Fruit fly (Drosophila melanogaster) whole organism, wandering third instar larva: ENCODE data around the gene scpr-C.
A peak's percentile ranks its signal among the peaks of the same experiment; 100 is the strongest.

Source experiments
- Abd-B ChIP-seq: fragments of >200 bp; optimal IDR thresholded peaks from 2 replicates; lab custom pipeline; 2017; ENCODE audit warnings: missing biosample characterization, missing genetic modification characterization
- CG32264 ChIP-seq: fragments of 200-800 bp; sonication (Bioruptor generic); optimal IDR thresholded peaks from 2 replicates; lab custom pipeline; 2016; ENCODE audit warnings: missing biosample characterization, missing genetic modification characterization
- CG9705 ChIP-seq: fragments of 200-800 bp; sonication (Bioruptor generic); optimal IDR thresholded peaks from 2 replicates; lab custom pipeline; 2018; ENCODE audit warnings: missing biosample characterization, mild to moderate bottlenecking, missing genetic modification characterization
- CrebA ChIP-seq: fragments of 200-800 bp; sonication (Bioruptor generic); optimal IDR thresholded peaks from 2 replicates; lab custom pipeline; 2016; ENCODE audit warnings: missing biosample characterization, mild to moderate bottlenecking, missing genetic modification characterization, borderline replicate concordance
- Dfd ChIP-seq: fragments of >200 bp; optimal IDR thresholded peaks from 2 replicates; lab custom pipeline; 2017; ENCODE audit warnings: missing biosample characterization, missing genetic modification characterization
- Dif ChIP-seq: fragments of 200-275, 200-300 bp; sonication (Bioruptor generic); optimal IDR thresholded peaks from 2 replicates; lab custom pipeline; 2018; ENCODE audit warnings: missing biosample characterization, missing genetic modification characterization; ENCODE audit not compliant: partially characterized antibody
- GATAd ChIP-seq: sonication (Bioruptor generic); optimal IDR thresholded peaks from 2 replicates; lab custom pipeline; 2016; ENCODE audit warnings: missing biosample characterization, missing genetic modification characterization
- HLH106 ChIP-seq: fragments of 200-800 bp; optimal IDR thresholded peaks from 3 replicates; lab custom pipeline; 2019; ENCODE audit warnings: missing biosample characterization, mild to moderate bottlenecking, missing genetic modification characterization, moderate library complexity
- Hnf4 ChIP-seq: fragments of 200-800 bp; sonication (Bioruptor generic); optimal IDR thresholded peaks from 2 replicates; lab custom pipeline; 2016; ENCODE audit warnings: missing biosample characterization, mild to moderate bottlenecking, missing genetic modification characterization
- Hr78 ChIP-seq: fragments of >200 bp; optimal IDR thresholded peaks from 2 replicates; lab custom pipeline; 2017; ENCODE audit warnings: missing biosample characterization, missing genetic modification characterization
- Hr83 ChIP-seq: fragments of 200-300 bp; sonication (Bioruptor generic); optimal IDR thresholded peaks from 2 replicates; lab custom pipeline; 2016; ENCODE audit warnings: missing biosample characterization, mild to moderate bottlenecking, missing genetic modification characterization, moderate library complexity; ENCODE audit not compliant: poor library complexity, severe bottlenecking
- Jra ChIP-seq: sonication (Bioruptor generic); optimal IDR thresholded peaks from 2 replicates; lab custom pipeline; 2016; ENCODE audit warnings: missing biosample characterization, missing genetic modification characterization
- Mio ChIP-seq: sonication (Bioruptor generic); optimal IDR thresholded peaks from 2 replicates; lab custom pipeline; 2016; ENCODE audit warnings: missing biosample characterization, missing genetic modification characterization
- Myc ChIP-seq: fragments of >200 bp; optimal IDR thresholded peaks from 2 replicates; lab custom pipeline; 2017
- N ChIP-seq: fragments of >200 bp; optimal IDR thresholded peaks from 2 replicates; lab custom pipeline; 2018; ENCODE audit warnings: missing biosample characterization, missing external identifiers, missing genetic modification characterization
- OdsH ChIP-seq: fragments of 200-800 bp; sonication (Bioruptor generic); optimal IDR thresholded peaks from 2 replicates; lab custom pipeline; 2016; ENCODE audit warnings: missing biosample characterization, mild to moderate bottlenecking, missing genetic modification characterization
- Rel ChIP-seq, 2 experiments: fragments of 200-800 bp; sonication (Bioruptor generic) in 1 of 2; optimal IDR thresholded peaks; 2 replicates in 1 of 2; 3 replicates in 1 of 2; lab custom pipeline; 2016 to 2019; ENCODE audit warnings: mild to moderate bottlenecking in 2 of 2, missing biosample characterization in 2 of 2, missing genetic modification characterization in 2 of 2, moderate library complexity in 1 of 2
- Sp1 ChIP-seq: fragments of 200-800 bp; sonication (Bioruptor generic); optimal IDR thresholded peaks from 3 replicates; lab custom pipeline; 2019; ENCODE audit warnings: missing biosample characterization, mild to moderate bottlenecking, missing genetic modification characterization, moderate library complexity
- Vsx2 ChIP-seq: fragments of 200-300, 225-300 bp; sonication (Bioruptor generic); optimal IDR thresholded peaks from 2 replicates; lab custom pipeline; 2018; ENCODE audit warnings: missing biosample characterization, missing genetic modification characterization; ENCODE audit not compliant: partially characterized antibody
- br ChIP-seq: fragments of 200-800 bp; sonication (Bioruptor generic); optimal IDR thresholded peaks from 2 replicates; lab custom pipeline; 2016; ENCODE audit warnings: missing biosample characterization, missing genetic modification characterization
- brk ChIP-seq: fragments of 200-800 bp; sonication (Bioruptor generic); optimal IDR thresholded peaks from 2 replicates; lab custom pipeline; 2016; ENCODE audit warnings: missing biosample characterization, mild to moderate bottlenecking, missing genetic modification characterization
- dl ChIP-seq, 2 experiments: fragments of 175-275, 200-275 bp in 1 of 2; fragments of 200-275 bp in 1 of 2; sonication (Bioruptor generic); optimal IDR thresholded peaks; lab custom pipeline; 2018; ENCODE audit warnings: mild to moderate bottlenecking in 2 of 2, missing biosample characterization in 2 of 2, missing genetic modification characterization in 2 of 2, moderate library complexity in 2 of 2; ENCODE audit not compliant: partially characterized antibody in 2 of 2, insufficient read depth in 1 of 2
- dmrt93B ChIP-seq: fragments of 200-800 bp; sonication (Bioruptor generic); optimal IDR thresholded peaks from 2 replicates; lab custom pipeline; 2018; ENCODE audit warnings: missing biosample characterization, mild to moderate bottlenecking, missing genetic modification characterization
- dsf ChIP-seq: sonication (Bioruptor generic); optimal IDR thresholded peaks from 2 replicates; lab custom pipeline; 2016; ENCODE audit warnings: missing biosample characterization, missing genetic modification characterization, borderline replicate concordance
- ey ChIP-seq: fragments of 200-800 bp; sonication (Bioruptor generic); optimal IDR thresholded peaks from 2 replicates; lab custom pipeline; 2016; ENCODE audit warnings: missing biosample characterization, missing genetic modification characterization
- foxo ChIP-seq, 2 experiments: fragments of 200-800 bp; sonication (Bioruptor generic); optimal IDR thresholded peaks; 2 replicates in 1 of 2; 3 replicates in 1 of 2; lab custom pipeline; 2016 to 2017; ENCODE audit warnings: missing biosample characterization in 2 of 2, missing genetic modification characterization in 2 of 2
- fru ChIP-seq: fragments of 200-800 bp; sonication (Bioruptor generic); optimal IDR thresholded peaks from 3 replicates; lab custom pipeline; 2016; ENCODE audit warnings: missing biosample characterization, mild to moderate bottlenecking, missing genetic modification characterization
- h ChIP-seq: fragments of 200-800 bp; sonication (Bioruptor generic); optimal IDR thresholded peaks from 3 replicates; lab custom pipeline; 2016; ENCODE audit warnings: missing biosample characterization, mild to moderate bottlenecking, missing genetic modification characterization
- jim ChIP-seq: fragments of 175-275, 200-325 bp; sonication (Bioruptor generic); optimal IDR thresholded peaks from 2 replicates; lab custom pipeline; 2016; ENCODE audit warnings: missing biosample characterization, mild to moderate bottlenecking, missing genetic modification characterization
- lola ChIP-seq: fragments of >200 bp; optimal IDR thresholded peaks from 2 replicates; lab custom pipeline; 2017; ENCODE audit warnings: missing biosample characterization, missing genetic modification characterization
- pan ChIP-seq: fragments of >200 bp; optimal IDR thresholded peaks from 2 replicates; lab custom pipeline; 2017
- psq ChIP-seq: fragments of 200-800 bp; sonication (Bioruptor generic); optimal IDR thresholded peaks from 3 replicates; lab custom pipeline; 2017; ENCODE audit warnings: missing biosample characterization, mild to moderate bottlenecking, missing genetic modification characterization, moderate library complexity
- rgr ChIP-seq: fragments of 200-800 bp; sonication (Bioruptor generic); optimal IDR thresholded peaks from 3 replicates; lab custom pipeline; 2016; ENCODE audit warnings: missing biosample characterization, mild to moderate bottlenecking, missing genetic modification characterization
- sage ChIP-seq: fragments of 200-800 bp; sonication (Bioruptor generic); optimal IDR thresholded peaks from 2 replicates; lab custom pipeline; 2016; ENCODE audit warnings: missing biosample characterization, mild to moderate bottlenecking, missing genetic modification characterization
- sv ChIP-seq: fragments of 200-800 bp; sonication (Bioruptor generic); optimal IDR thresholded peaks from 3 replicates; lab custom pipeline; 2016; ENCODE audit warnings: missing biosample characterization, missing genetic modification characterization
- tai ChIP-seq: sonication (Bioruptor generic); optimal IDR thresholded peaks from 2 replicates; lab custom pipeline; 2016; ENCODE audit warnings: missing biosample characterization, missing genetic modification characterization
- usp ChIP-seq: fragments of >200 bp; optimal IDR thresholded peaks from 2 replicates; lab custom pipeline; 2017; ENCODE audit warnings: missing biosample characterization, missing genetic modification characterization
- woc ChIP-seq: sonication (Bioruptor generic); optimal IDR thresholded peaks from 2 replicates; lab custom pipeline; 2016; ENCODE audit warnings: missing biosample characterization, mild to moderate bottlenecking, missing genetic modification characterization

scpr-C gene

DNA sequence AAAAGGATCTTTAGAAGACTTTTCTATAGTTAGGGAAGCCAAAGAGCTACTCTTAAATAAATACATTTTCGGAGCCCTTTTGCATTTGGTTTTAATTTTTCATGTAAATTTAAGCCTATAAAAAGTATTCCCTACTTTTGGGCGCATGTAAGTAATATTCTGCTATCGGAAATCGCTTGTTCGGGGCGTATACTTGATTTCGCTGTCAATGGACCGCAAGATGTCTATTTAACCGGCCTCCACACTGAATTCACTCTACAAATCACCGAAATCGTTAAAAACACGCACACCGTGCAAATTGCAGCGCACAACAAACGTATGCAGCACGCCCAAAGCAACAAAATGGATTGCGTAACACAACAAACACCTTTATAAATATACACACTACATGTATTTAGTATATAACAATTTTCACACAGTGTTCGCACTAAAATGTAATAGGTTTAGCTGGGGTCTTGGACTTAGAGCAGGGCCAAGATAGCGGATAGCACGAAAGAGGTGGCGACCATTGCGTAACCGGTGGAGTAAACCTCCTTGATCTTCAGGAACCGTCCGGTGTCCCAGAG is 16.5 kb upstream of the scpr-C start:
- TF ChIP-seq br (GFP tag; lab: Kevin White, UChicago) (no peak), brk (peak; percentile 6), Myc (lab: Kevin White, UChicago) (peak; percentile 13)

DNA sequence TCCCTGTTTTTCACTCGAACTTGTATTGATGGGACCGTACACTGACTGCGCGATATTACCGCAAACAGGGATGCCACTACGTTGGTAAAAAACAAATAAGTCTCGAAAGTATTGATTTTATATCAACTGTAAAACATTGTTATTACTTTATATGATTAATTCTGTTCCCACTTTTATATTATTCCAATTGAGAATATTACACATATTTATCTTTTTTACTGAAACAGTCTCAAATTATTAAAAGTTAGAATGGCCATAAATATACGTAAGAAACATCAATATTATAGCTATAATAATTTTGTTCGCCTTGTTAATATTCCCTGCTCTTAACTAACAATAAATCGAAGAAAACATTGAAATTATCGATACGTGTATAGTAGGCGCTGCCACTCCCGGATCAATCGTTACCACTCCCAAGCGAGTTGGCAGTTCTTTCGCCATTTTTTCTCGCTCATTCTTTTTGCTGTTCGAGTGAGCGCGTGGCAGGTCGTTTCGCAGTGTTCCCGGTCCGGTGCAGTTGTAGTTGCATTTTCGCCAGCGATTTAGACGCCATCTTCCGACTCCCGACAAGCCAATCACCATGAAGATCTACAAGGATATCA is 15.4 kb upstream of the scpr-C start, which contains the start of the genes SdhC and Tctp:
TSS of gene SdhC (minus strand) at position 49 of the 602 bp plus-strand sequence.
TSS of gene Tctp (plus strand) at position 447 of the 602 bp plus-strand sequence.
- TF ChIP-seq ey, result peak; percentile 49
- no peak for TF ChIP-seq lola (GFP tag; lab: Kevin White, UChicago)
- TF ChIP-seq Vsx2 (GFP tag; lab: Kevin White, UChicago), result no peak
- no peak for TF ChIP-seq Hr78 (GFP tag; lab: Kevin White, UChicago)
- TF ChIP-seq Abd-B, result no peak
- peak; percentile 64 for TF ChIP-seq h (GFP tag; lab: Kevin White, UChicago)
- no peak for TF ChIP-seq usp (GFP tag; lab: Kevin White, UChicago)
- no peak for TF ChIP-seq sage (GFP tag; lab: Kevin White, UChicago)
- no peak for TF ChIP-seq N (GFP tag; lab: Kevin White, UChicago)
- TF ChIP-seq Hr83 (GFP tag; lab: Kevin White, UChicago), result peak; percentile 82
- peak; percentile 58 for TF ChIP-seq sv (GFP tag; lab: Kevin White, UChicago)
- TF ChIP-seq CG32264 (GFP tag; lab: Kevin White, UChicago), result no peak
- TF ChIP-seq brk, result peak; percentile 77
- TF ChIP-seq Sp1 (GFP tag; lab: Kevin White, UChicago), result peak; percentile 66
- no peak for TF ChIP-seq Rel (GFP tag; optimal IDR thresholded peaks at IDR 0.05; lab: Kevin White, UChicago)
- peak; percentile 52 for TF ChIP-seq Rel (tag; optimal IDR thresholded peaks at IDR 0.05; lab: Kevin White, UChicago)
- no peak for TF ChIP-seq Mio
- peak; percentile 13 for TF ChIP-seq OdsH (GFP tag; lab: Kevin White, UChicago)
- peak; percentile 66 for TF ChIP-seq Hnf4 (GFP tag; lab: Kevin White, UChicago)
- no peak for TF ChIP-seq GATAd (GFP tag; lab: Kevin White, UChicago)
- peak; percentile 57 for TF ChIP-seq rgr (GFP tag; lab: Kevin White, UChicago)
- peak; percentile 48 for TF ChIP-seq woc (GFP tag; lab: Kevin White, UChicago)
- TF ChIP-seq CG9705 (GFP tag; lab: Kevin White, UChicago), result peak; percentile 17
- peak; percentile 65 for TF ChIP-seq Jra (GFP tag; lab: Kevin White, UChicago)
- peak; percentile 72 for TF ChIP-seq Dif
- no peak for TF ChIP-seq Dfd
- TF ChIP-seq foxo (GFP tag; optimal IDR thresholded peaks at IDR 0.05; lab: Kevin White, UChicago), result peak in 1 of 2 experiments; percentile 71
- TF ChIP-seq fru (GFP tag; lab: Kevin White, UChicago), result peak; percentile 63
- peak; percentile 63 for TF ChIP-seq psq (GFP tag; lab: Kevin White, UChicago)
- TF ChIP-seq dmrt93B (GFP tag; lab: Kevin White, UChicago), result peak; percentile 24
- no peak for TF ChIP-seq tai (GFP tag; lab: Kevin White, UChicago)
- no peak for TF ChIP-seq CrebA (GFP tag; lab: Kevin White, UChicago)
- TF ChIP-seq pan, result no peak
- no peak for TF ChIP-seq jim (GFP tag; lab: Kevin White, UChicago)
- TF ChIP-seq dl (GFP tag; optimal IDR thresholded peaks at IDR 0.05; lab: Kevin White, UChicago; ENCODE audit: insufficient read depth in 1 of 2, partially characterized antibody in 2 of 2), result no peak
- peak; percentile 40 for TF ChIP-seq br (GFP tag; lab: Kevin White, UChicago)
- TF ChIP-seq HLH106, result peak; percentile 43
- peak; percentile 51 for TF ChIP-seq Myc (lab: Kevin White, UChicago)
- TF ChIP-seq dsf, result peak; percentile 46
- TF ChIP-seq, all 38 proteins: peak for 22
